Worm (Caenorhabditis elegans) whole organism, L4/young adult: ENCODE measurements around the gene srw-103.

Experiments used
- W03F9.2 ChIP-seq: fragments of 150-350 bp; optimal IDR thresholded peaks from 2 replicates; lab custom pipeline; 2014; ENCODE audit warnings: missing biosample characterization, missing genetic modification characterization
- dao-5 ChIP-seq: sonication (generic microtip); optimal IDR thresholded peaks from 2 replicates; lab custom pipeline; 2016; ENCODE audit warnings: missing genotype, missing genetic modification characterization, moderate library complexity, missing compliant biosample characterization
- him-1 ChIP-seq: sonication (generic microtip); optimal IDR thresholded peaks from 2 replicates; lab custom pipeline; 2016; ENCODE audit warnings: missing genotype, missing genetic modification reagents, missing genetic modification characterization, missing compliant biosample characterization

ce11 chrV:1678228-1678627 is 38.8 kb upstream of the srw-103 start, which contains the start of gene srw-98:
- TF ChIP-seq him-1 (tag; lab: Kevin White, UChicago) (no peak), W03F9.2 (no peak), dao-5 (tag; lab: Kevin White, UChicago) (no peak)
